Fruit fly (Drosophila melanogaster) whole organism, prepupa: Measurements from ENCODE around the gene CG42500.

Source experiments
- Blimp-1 ChIP-seq: fragments of 200-800 bp; sonication (Bioruptor generic); optimal IDR thresholded peaks from 3 replicates; lab custom pipeline; 2017; ENCODE audit warnings: missing biosample characterization, missing genetic modification characterization, mild to moderate bottlenecking, moderate library complexity, missing genetic modification reagents
- CG10631 ChIP-seq: fragments of 200-800 bp; sonication (Bioruptor generic); optimal IDR thresholded peaks from 2 replicates; lab custom pipeline; 2016; ENCODE audit warnings: missing biosample characterization, missing genetic modification characterization
- CG11294 ChIP-seq: fragments of 200-800 bp; sonication (Bioruptor generic); IDR thresholded peaks from 2 replicates; pipeline ENCODE4 v1.3.6; 2022; ENCODE audit warnings: missing biosample characterization, missing genetic modification characterization
- CG11762 ChIP-seq: fragments of 200-800 bp; sonication (Bioruptor generic); optimal IDR thresholded peaks from 3 replicates; lab custom pipeline; 2016; ENCODE audit warnings: missing biosample characterization, missing genetic modification characterization; ENCODE audit not compliant: insufficient read depth
- CG11902 ChIP-seq: fragments of 200-800 bp; sonication (Bioruptor generic); optimal IDR thresholded peaks from 3 replicates; lab custom pipeline; 2016; ENCODE audit warnings: missing biosample characterization, missing genetic modification characterization
- CG15336 ChIP-seq: fragments of 200-800 bp; sonication (Bioruptor generic); IDR thresholded peaks from 2 replicates; pipeline ENCODE4 v1.3.6; 2022; ENCODE audit warnings: missing biosample characterization, missing genetic modification characterization
- CG1621 ChIP-seq: fragments of 200-800 bp; sonication (Bioruptor generic); optimal IDR thresholded peaks from 3 replicates; lab custom pipeline; 2018; ENCODE audit warnings: missing biosample characterization, mild to moderate bottlenecking, missing genetic modification characterization
- CG3032 ChIP-seq: fragments of 200-800 bp; optimal IDR thresholded peaks from 2 replicates; lab custom pipeline; 2019; ENCODE audit warnings: missing biosample characterization, mild to moderate bottlenecking, missing genetic modification characterization, moderate library complexity
- CG31627 ChIP-seq: fragments of 200-800 bp; sonication (Bioruptor generic); optimal IDR thresholded peaks from 3 replicates; lab custom pipeline; 2016; ENCODE audit warnings: missing biosample characterization, missing genetic modification characterization
- CG32006 ChIP-seq: fragments of 200-800 bp; sonication (Bioruptor generic); optimal IDR thresholded peaks from 3 replicates; lab custom pipeline; 2017; ENCODE audit warnings: missing biosample characterization, mild to moderate bottlenecking, missing genetic modification characterization
- CG34406 ChIP-seq: fragments of 200-800 bp; sonication (Bioruptor generic); optimal IDR thresholded peaks from 3 replicates; lab custom pipeline; 2016; ENCODE audit warnings: missing biosample characterization, missing genetic modification characterization
- CG4318 ChIP-seq: fragments of 200-800 bp; sonication (Bioruptor generic); optimal IDR thresholded peaks from 3 replicates; lab custom pipeline; 2017; ENCODE audit warnings: missing biosample characterization, mild to moderate bottlenecking, missing genetic modification characterization
- CG6276 ChIP-seq: fragments of 200-800 bp; sonication (Bioruptor generic); optimal IDR thresholded peaks from 2 replicates; lab custom pipeline; 2017; ENCODE audit warnings: missing biosample characterization, mild to moderate bottlenecking, missing genetic modification characterization
- CG6808 ChIP-seq: fragments of 200-800 bp; sonication (Bioruptor generic); optimal IDR thresholded peaks from 3 replicates; lab custom pipeline; 2017; ENCODE audit warnings: missing biosample characterization, missing genetic modification characterization, mild to moderate bottlenecking, moderate library complexity, missing genetic modification reagents
- CG6854 ChIP-seq: fragments of 200-800 bp; sonication (Bioruptor generic); optimal IDR thresholded peaks from 2 replicates; lab custom pipeline; 2017; ENCODE audit warnings: missing biosample characterization, mild to moderate bottlenecking, missing genetic modification characterization
- CG8319 ChIP-seq: fragments of 200-800 bp; sonication (Bioruptor generic); optimal IDR thresholded peaks from 3 replicates; lab custom pipeline; 2016; ENCODE audit warnings: missing biosample characterization, missing genetic modification characterization
- CG9139 ChIP-seq: fragments of 200-800 bp; sonication (Bioruptor generic); optimal IDR thresholded peaks from 3 replicates; lab custom pipeline; 2017; ENCODE audit warnings: missing biosample characterization, mild to moderate bottlenecking, missing genetic modification characterization
- Eip93F ChIP-seq: fragments of 200-800 bp; sonication (Bioruptor generic); optimal IDR thresholded peaks from 2 replicates; lab custom pipeline; 2016; ENCODE audit warnings: missing biosample characterization, mild to moderate bottlenecking, missing genetic modification characterization
- Ets21C ChIP-seq: fragments of 200-800 bp; sonication (Bioruptor generic); optimal IDR thresholded peaks from 3 replicates; lab custom pipeline; 2016; ENCODE audit warnings: missing biosample characterization, missing genetic modification characterization
- Ets96B ChIP-seq: fragments of 200-800 bp; optimal IDR thresholded peaks from 2 replicates; lab custom pipeline; 2019; ENCODE audit warnings: missing biosample characterization, mild to moderate bottlenecking, missing genetic modification characterization, moderate library complexity
- Hr38 ChIP-seq: sonication (Bioruptor generic); optimal IDR thresholded peaks from 2 replicates; lab custom pipeline; 2016; ENCODE audit warnings: missing biosample characterization, missing genetic modification characterization
- Hr39 ChIP-seq: fragments of 200-800 bp; sonication (Bioruptor generic); optimal IDR thresholded peaks from 2 replicates; lab custom pipeline; 2016; ENCODE audit warnings: missing biosample characterization, missing genetic modification characterization
- Hr4 ChIP-seq: fragments of 200-800 bp; sonication (Bioruptor generic); optimal IDR thresholded peaks from 3 replicates; lab custom pipeline; 2016; ENCODE audit warnings: missing biosample characterization, missing genetic modification characterization
- Lpt ChIP-seq: fragments of 200-800 bp; sonication (Bioruptor generic); optimal IDR thresholded peaks from 3 replicates; lab custom pipeline; 2016; ENCODE audit warnings: missing biosample characterization, missing genetic modification characterization
- Sox102F ChIP-seq: fragments of 200-800 bp; sonication (Bioruptor generic); optimal IDR thresholded peaks from 2 replicates; lab custom pipeline; 2016; ENCODE audit warnings: missing biosample characterization, mild to moderate bottlenecking, missing genetic modification characterization
- Sox14 ChIP-seq: fragments of 200-800 bp; sonication (Bioruptor generic); optimal IDR thresholded peaks from 3 replicates; lab custom pipeline; 2016; ENCODE audit warnings: missing biosample characterization, missing genetic modification characterization
- Sox15 ChIP-seq: fragments of 200-800 bp; sonication (Bioruptor generic); optimal IDR thresholded peaks from 3 replicates; lab custom pipeline; 2016; ENCODE audit warnings: missing biosample characterization, missing genetic modification characterization
- acj6 ChIP-seq: fragments of 200-800 bp; sonication (Bioruptor generic); optimal IDR thresholded peaks from 3 replicates; lab custom pipeline; 2016; ENCODE audit warnings: missing biosample characterization, missing genetic modification characterization
- cyc ChIP-seq: fragments of 200-800 bp; sonication (Bioruptor generic); optimal IDR thresholded peaks from 3 replicates; lab custom pipeline; 2016; ENCODE audit warnings: missing biosample characterization, missing genetic modification characterization
- dsx ChIP-seq: fragments of 200-800 bp; optimal IDR thresholded peaks from 3 replicates; lab custom pipeline; 2019; ENCODE audit warnings: missing biosample characterization, mild to moderate bottlenecking, missing genetic modification characterization, moderate library complexity; ENCODE audit not compliant: poor library complexity, severe bottlenecking
- eg ChIP-seq: fragments of 200-800 bp; sonication (Bioruptor generic); IDR thresholded peaks from 3 replicates; pipeline ENCODE4 v1.3.6; 2022; ENCODE audit warnings: missing biosample characterization, missing genetic modification characterization
- fd59A ChIP-seq: fragments of 200-800 bp; sonication (Bioruptor generic); optimal IDR thresholded peaks from 2 replicates; lab custom pipeline; 2017; ENCODE audit warnings: missing biosample characterization, mild to moderate bottlenecking, missing genetic modification characterization, missing genetic modification reagents
- fkh ChIP-seq: fragments of 200-800 bp; sonication (Bioruptor generic); optimal IDR thresholded peaks from 3 replicates; lab custom pipeline; 2017; ENCODE audit warnings: missing biosample characterization, mild to moderate bottlenecking, missing genetic modification characterization, moderate library complexity
- net ChIP-seq: fragments of 200-800 bp; sonication (Bioruptor generic); optimal IDR thresholded peaks from 3 replicates; lab custom pipeline; 2016; ENCODE audit warnings: missing biosample characterization, missing genetic modification characterization
- pdm3 ChIP-seq: fragments of 200-800 bp; sonication (Bioruptor generic); optimal IDR thresholded peaks from 3 replicates; lab custom pipeline; 2016; ENCODE audit warnings: missing biosample characterization, missing genetic modification characterization
- spab ChIP-seq: fragments of 200-800 bp; sonication (Bioruptor generic); optimal IDR thresholded peaks from 2 replicates; lab custom pipeline; 2017; ENCODE audit warnings: missing biosample characterization, mild to moderate bottlenecking, missing genetic modification characterization, missing genetic modification reagents
- ss ChIP-seq, 2 experiments: fragments of 200-800 bp; sonication (Bioruptor generic); optimal IDR thresholded peaks; 2 replicates in 1 of 2; 3 replicates in 1 of 2; lab custom pipeline; 2017 to 2018; ENCODE audit warnings: mild to moderate bottlenecking in 2 of 2, missing biosample characterization in 2 of 2, missing genetic modification characterization in 2 of 2, moderate library complexity in 1 of 2
- svp ChIP-seq: fragments of 200-800 bp; sonication (Bioruptor generic); peaks from one replicate; lab custom pipeline; 2016; ENCODE audit warnings: missing biosample characterization, missing genetic modification characterization

The CG42500 gene

DNA sequence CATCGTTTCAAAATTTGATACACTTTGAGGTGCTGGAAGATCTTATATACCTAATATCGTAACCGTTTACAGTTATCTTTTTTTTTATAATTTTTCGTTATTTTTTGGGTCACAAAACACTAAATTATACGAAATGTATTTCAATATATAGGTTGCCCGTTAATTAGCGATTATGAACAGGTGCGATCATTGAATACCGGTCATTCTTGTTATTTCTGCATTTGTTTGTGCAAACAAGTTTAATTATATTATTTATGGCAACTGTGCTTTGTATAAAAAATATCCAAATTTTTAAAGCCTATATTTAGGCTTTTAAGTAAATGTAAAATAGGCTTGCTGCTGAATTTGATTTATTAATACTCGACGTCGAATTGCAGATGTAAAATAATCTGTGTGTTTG, at the start of gene CG42500:
Gene CG42500 (minus strand): TSS at position 101 of the 400 bp plus-strand sequence.
- TF ChIP-seq CG6808 (GFP tag; lab: Kevin White, UChicago), result no peak
- TF ChIP-seq Lpt (GFP tag; lab: Kevin White, UChicago), result no peak
- no peak for TF ChIP-seq Sox14 (GFP tag; lab: Kevin White, UChicago)
- no peak for TF ChIP-seq fd59A (GFP tag; lab: Kevin White, UChicago)
- no peak for TF ChIP-seq Hr39
- no peak for TF ChIP-seq fkh (GFP tag; lab: Kevin White, UChicago)
- no peak for TF ChIP-seq CG6276
- TF ChIP-seq pdm3 (GFP tag; lab: Kevin White, UChicago), result no peak
- TF ChIP-seq CG4318 (GFP tag; lab: Kevin White, UChicago), result no peak
- TF ChIP-seq CG9139 (GFP tag; lab: Kevin White, UChicago), result no peak
- no peak for TF ChIP-seq ss (GFP tag; optimal IDR thresholded peaks at IDR 0.05; lab: Kevin White, UChicago)

dm6 chr3R:14162176-14162759, 9.8 kb upstream of the CG42500 start, which contains the start of gene CG3199:
Gene CG3199, plus strand, starts transcription at chr3R:14162709.
- no peak for TF ChIP-seq CG11294 (GFP tag; lab: Robert Waterston, UW)
- TF ChIP-seq CG32006 (GFP tag; lab: Kevin White, UChicago), result no peak
- TF ChIP-seq pdm3 (GFP tag; lab: Kevin White, UChicago), result no peak
- no peak for TF ChIP-seq Sox102F (GFP tag; lab: Kevin White, UChicago)
- no peak for TF ChIP-seq ss (GFP tag; optimal IDR thresholded peaks at IDR 0.05; lab: Kevin White, UChicago)
- no peak for TF ChIP-seq cyc (GFP tag; lab: Kevin White, UChicago)

DNA sequence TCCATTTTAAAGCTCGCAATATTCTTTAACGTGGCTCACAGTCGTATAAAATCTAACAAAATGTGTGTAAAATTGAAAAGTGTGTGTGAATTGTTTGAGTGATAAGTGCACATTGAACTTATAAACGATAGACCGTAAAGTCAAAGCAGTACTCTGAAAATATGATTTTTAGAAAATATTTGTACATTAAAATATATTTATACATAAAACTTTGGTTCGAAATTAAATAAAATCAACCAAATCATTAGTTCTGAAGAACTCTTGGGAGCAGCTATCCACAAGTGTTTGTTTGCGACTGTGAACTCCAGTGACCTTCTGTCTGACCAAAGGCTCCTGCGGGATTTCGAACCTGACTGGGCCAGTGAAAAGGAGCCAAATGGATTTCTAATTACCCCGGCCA, 7.7 kb upstream of the CG42500 start, which contains the start of gene CG31327:
Gene CG31327 (minus strand): TSS at position 101 of the 400 bp plus-strand sequence.
- TF ChIP-seq eg (no peak), Eip93F (GFP tag; lab: Kevin White, UChicago) (no peak), fd59A (GFP tag; lab: Kevin White, UChicago) (no peak), CG6854 (GFP tag; lab: Kevin White, UChicago) (no peak), Sox15 (GFP tag; lab: Kevin White, UChicago) (no peak), CG8319 (GFP tag; lab: Kevin White, UChicago) (no peak), CG1621 (no peak), Ets21C (GFP tag; lab: Kevin White, UChicago) (no peak), Hr4 (GFP tag; lab: Kevin White, UChicago) (no peak), net (no peak), cyc (GFP tag; lab: Kevin White, UChicago) (no peak), CG11762 (no peak), CG11902 (GFP tag; lab: Kevin White, UChicago) (no peak), CG3032 (tag; lab: Kevin White, UChicago) (no peak), svp (GFP tag; lab: Kevin White, UChicago) (no peak), dsx (no peak), Hr38 (GFP tag; lab: Kevin White, UChicago) (no peak), CG4318 (GFP tag; lab: Kevin White, UChicago) (no peak), spab (GFP tag; lab: Kevin White, UChicago) (no peak), CG10631 (GFP tag; lab: Kevin White, UChicago) (no peak)

- TF ChIP-seq CG31627 (GFP tag; lab: Kevin White, UChicago), result no peak
- no peak for TF ChIP-seq CG6854 (GFP tag; lab: Kevin White, UChicago)
- no peak for TF ChIP-seq CG34406
- TF ChIP-seq CG15336, result no peak
- no peak for TF ChIP-seq CG11294 (GFP tag; lab: Robert Waterston, UW)
- no peak for TF ChIP-seq net
- TF ChIP-seq Ets21C (GFP tag; lab: Kevin White, UChicago), result no peak
- no peak for TF ChIP-seq Blimp-1 (GFP tag; lab: Kevin White, UChicago)
- no peak for TF ChIP-seq CG6808 (GFP tag; lab: Kevin White, UChicago)
- TF ChIP-seq acj6 (GFP tag; lab: Kevin White, UChicago), result no peak
- no peak for TF ChIP-seq CG1621
- TF ChIP-seq Ets96B (tag; lab: Kevin White, UChicago), result no peak
- TF ChIP-seq, all 60 proteins: peak for 0
These were observed 4.9 kb upstream of the CG42500 start, which contains the start of gene CG31533 for dm6 chr3R:14157331-14157730. Gene CG31533, minus strand, starts transcription at chr3R:14157431.
